Fruit fly (Drosophila melanogaster): ENCODE measurements around the gene CG3713.

CG3713 gene

DNA sequence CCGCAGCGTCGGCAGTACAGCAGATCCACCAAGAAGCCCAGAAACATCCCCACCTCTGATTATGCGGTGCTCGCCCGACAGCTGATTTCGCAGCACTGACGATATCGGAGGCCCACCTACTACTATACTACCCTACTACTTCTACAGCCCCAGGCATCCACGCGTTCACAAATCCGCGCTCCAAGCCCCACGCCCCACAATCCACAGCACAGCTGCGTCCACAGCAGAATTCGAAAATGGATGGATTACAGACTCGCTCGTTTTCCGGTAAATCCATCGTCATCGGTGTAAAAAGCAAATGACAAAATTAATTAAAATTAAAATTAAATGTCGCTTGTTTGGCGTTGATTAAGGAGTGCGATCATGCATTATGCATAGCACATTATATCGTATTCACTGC, at the start of gene CG3713:
Gene CG3713 (minus strand): TSS at position 101 of the 400 bp plus-strand sequence.
- TF ChIP-seq CG4496 (GFP tag; IDR thresholded peaks at IDR 0.05) (no peak), CG17806 (tag; optimal IDR thresholded peaks at IDR 0.05) (no peak), CG9948 (tag; optimal IDR thresholded peaks at IDR 0.05) (no peak), rn (GFP tag; IDR thresholded peaks at IDR 0.05) (no peak), CG13204 (GFP tag; optimal IDR thresholded peaks at IDR 0.05) (no peak), Pif1B (GFP tag; optimal IDR thresholded peaks at IDR 0.05) (no peak), fd96Ca (GFP tag; IDR thresholded peaks at IDR 0.05) (no peak), CG14655 (GFP tag; optimal IDR thresholded peaks at IDR 0.05) (no peak), Snoo (tag; optimal IDR thresholded peaks at IDR 0.05) (no peak), Pif1A (GFP tag; optimal IDR thresholded peaks at IDR 0.05) (no peak), CG34367 (tag; optimal IDR thresholded peaks at IDR 0.05) (no peak), Ets98B (GFP tag; IDR thresholded peaks at IDR 0.05) (no peak), CG8159 (tag; optimal IDR thresholded peaks at IDR 0.05) (no peak), gl (tag; optimal IDR thresholded peaks at IDR 0.05) (no peak), EcR (GFP tag; optimal IDR thresholded peaks at IDR 0.05) (no peak), CG15710 (tag; optimal IDR thresholded peaks at IDR 0.05) (no peak), CG10348 (GFP tag; IDR thresholded peaks at IDR 0.05) (no peak), CG32121 (GFP tag; IDR thresholded peaks at IDR 0.05) (no peak), CG12605 (GFP tag; IDR thresholded peaks at IDR 0.05) (no peak), CG8301 (tag; optimal IDR thresholded peaks at IDR 0.05) (no peak)

- TF ChIP-seq CG13204 (GFP tag; optimal IDR thresholded peaks at IDR 0.05) = no peak
- TF ChIP-seq CG32121 (GFP tag; IDR thresholded peaks at IDR 0.05) = no peak
- no peak for TF ChIP-seq EcR (GFP tag; optimal IDR thresholded peaks at IDR 0.05)
- TF ChIP-seq rn (GFP tag; IDR thresholded peaks at IDR 0.05) = no peak
- no peak for TF ChIP-seq Snoo (tag; optimal IDR thresholded peaks at IDR 0.05)
- TF ChIP-seq CG34367 (tag; optimal IDR thresholded peaks at IDR 0.05) = no peak
- TF ChIP-seq CG8301 (tag; optimal IDR thresholded peaks at IDR 0.05) = no peak
- TF ChIP-seq CG8159 (tag; optimal IDR thresholded peaks at IDR 0.05) = no peak
- no peak for TF ChIP-seq CG12605 (GFP tag; IDR thresholded peaks at IDR 0.05)
- TF ChIP-seq CG17806 (tag; optimal IDR thresholded peaks at IDR 0.05) = no peak
- TF ChIP-seq gl (tag; optimal IDR thresholded peaks at IDR 0.05) = no peak
- no peak for TF ChIP-seq CG10348 (GFP tag; IDR thresholded peaks at IDR 0.05)
- no peak for TF ChIP-seq CG14655 (GFP tag; optimal IDR thresholded peaks at IDR 0.05)
- TF ChIP-seq Ets98B (GFP tag; IDR thresholded peaks at IDR 0.05) = no peak
- TF ChIP-seq fd96Ca (GFP tag; IDR thresholded peaks at IDR 0.05) = no peak
- TF ChIP-seq Pif1A (GFP tag; optimal IDR thresholded peaks at IDR 0.05) = no peak
These were observed 47.2 kb upstream of the CG3713 start, which contains the start of gene CG11663 for dm6 chrX:894182-894581. Gene CG11663, plus strand, starts transcription at chrX:894482.

DNA sequence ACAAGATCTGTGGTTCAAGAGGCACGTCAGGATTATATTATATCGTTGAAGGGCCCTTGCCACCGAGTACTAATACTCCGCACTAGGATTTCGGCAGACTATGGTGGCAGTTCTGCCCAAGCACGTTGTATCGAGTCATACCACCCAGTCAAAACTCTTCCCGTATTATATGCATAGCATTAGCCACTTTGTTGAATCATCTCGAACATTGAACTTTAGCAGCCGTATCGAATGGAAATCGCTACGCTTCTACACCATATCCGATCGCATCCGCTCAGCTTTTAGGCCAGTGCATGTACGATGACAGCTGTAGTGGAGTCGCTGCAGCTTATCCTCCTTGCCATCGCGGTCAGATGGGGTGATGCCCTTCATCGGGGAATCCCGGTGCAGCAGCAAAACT, 28.5 kb upstream of the CG3713 start, which contains the start of gene CG11664:
Gene CG11664 (plus strand): TSS at position 301 of the 400 bp plus-strand sequence.
- TF ChIP-seq CG9948 (tag; optimal IDR thresholded peaks at IDR 0.05) (no peak), CG8301 (tag; optimal IDR thresholded peaks at IDR 0.05) (no peak), CG17806 (tag; optimal IDR thresholded peaks at IDR 0.05) (no peak), CG34367 (tag; optimal IDR thresholded peaks at IDR 0.05) (no peak), CG15710 (tag; optimal IDR thresholded peaks at IDR 0.05) (no peak), fd96Ca (GFP tag; IDR thresholded peaks at IDR 0.05) (no peak)

DNA sequence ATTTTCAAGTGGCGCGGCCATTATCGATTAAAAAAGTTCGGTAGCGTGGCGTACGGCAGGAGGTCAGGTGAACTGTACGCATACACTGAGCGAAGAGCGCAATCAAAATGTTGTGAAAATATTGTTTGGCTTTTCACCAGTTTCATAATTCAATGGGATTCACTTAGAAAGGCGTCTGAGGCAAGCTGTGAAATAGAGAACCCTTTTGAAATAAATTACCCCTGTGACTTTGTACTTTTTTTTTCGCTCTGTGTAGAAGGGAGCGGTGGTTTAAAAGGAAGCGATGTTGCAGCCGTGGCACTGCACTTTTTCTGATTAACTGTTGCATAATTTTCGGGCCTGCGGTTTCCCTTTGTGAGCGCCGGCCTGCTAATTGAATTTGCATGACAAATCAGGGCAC, 26.8 kb upstream of the CG3713 start:
- TF ChIP-seq CG13204 (GFP tag; optimal IDR thresholded peaks at IDR 0.05) (no peak), Ets98B (GFP tag; IDR thresholded peaks at IDR 0.05) (no peak), CG9948 (tag; optimal IDR thresholded peaks at IDR 0.05) (no peak), CG34367 (tag; optimal IDR thresholded peaks at IDR 0.05) (no peak), fd96Ca (GFP tag; IDR thresholded peaks at IDR 0.05) (no peak), CG8159 (tag; optimal IDR thresholded peaks at IDR 0.05) (peak; percentile 42), CG10348 (GFP tag; IDR thresholded peaks at IDR 0.05) (no peak), CG4496 (GFP tag; IDR thresholded peaks at IDR 0.05) (0 out of 3 replicates have a peak, but pooled peaks have one; percentile 22), CG17806 (tag; optimal IDR thresholded peaks at IDR 0.05) (no peak), CG15710 (tag; optimal IDR thresholded peaks at IDR 0.05) (peak; percentile 27), Pif1A (GFP tag; optimal IDR thresholded peaks at IDR 0.05) (peak; percentile 27), Snoo (tag; optimal IDR thresholded peaks at IDR 0.05) (no peak), CG14655 (GFP tag; optimal IDR thresholded peaks at IDR 0.05) (peak; percentile 15)

DNA sequence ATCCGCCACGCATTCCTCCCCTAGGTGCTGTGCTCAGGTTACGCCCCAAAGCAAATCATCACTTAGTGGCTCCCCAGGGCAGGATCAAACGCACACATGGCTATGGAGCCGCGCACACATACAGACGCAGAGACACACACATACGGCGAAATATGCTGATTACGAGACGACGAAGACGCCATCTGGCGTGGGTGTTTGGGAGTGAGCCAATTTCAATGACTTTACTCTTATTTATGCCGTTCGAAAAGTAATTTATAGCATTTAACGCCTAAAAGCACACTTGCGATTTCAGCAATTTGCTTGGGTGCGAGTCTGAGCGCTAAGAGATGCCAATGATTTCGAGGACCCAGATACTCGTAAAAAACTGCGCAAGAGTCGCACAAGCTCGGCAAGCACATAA, 21.5 kb upstream of the CG3713 start:
- TF ChIP-seq CG32121 (GFP tag; IDR thresholded peaks at IDR 0.05) (no peak), fd96Ca (GFP tag; IDR thresholded peaks at IDR 0.05) (no peak), gl (tag; optimal IDR thresholded peaks at IDR 0.05) (no peak), CG8159 (tag; optimal IDR thresholded peaks at IDR 0.05) (no peak), CG10348 (GFP tag; IDR thresholded peaks at IDR 0.05) (no peak), CG17806 (tag; optimal IDR thresholded peaks at IDR 0.05) (no peak)

DNA sequence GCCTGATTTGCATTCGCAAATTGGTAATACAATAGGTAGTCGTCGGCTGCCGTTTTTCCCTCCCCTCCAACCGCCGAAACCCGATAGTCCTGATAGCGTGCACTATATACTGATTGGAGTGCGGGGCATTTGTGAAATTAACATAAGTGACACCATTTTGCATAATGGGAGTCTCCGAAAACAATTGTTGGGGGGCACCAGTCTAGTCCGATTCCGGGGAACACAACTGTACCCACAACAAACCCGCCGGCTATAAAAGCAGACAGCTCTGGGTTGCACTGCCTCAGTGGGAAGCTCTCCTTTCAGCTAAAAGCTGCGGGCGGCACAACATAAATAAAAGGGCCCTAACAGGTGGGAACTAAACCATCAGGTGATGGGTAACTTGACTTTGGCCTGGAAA, 15.4 kb upstream of the CG3713 start, which contains the start of gene CG14634:
Gene CG14634 (plus strand): TSS at position 301 of the 400 bp plus-strand sequence.
- TF ChIP-seq CG9948 (tag; optimal IDR thresholded peaks at IDR 0.05) = no peak
- no peak for TF ChIP-seq CG32121 (GFP tag; IDR thresholded peaks at IDR 0.05)
- no peak for TF ChIP-seq CG17806 (tag; optimal IDR thresholded peaks at IDR 0.05)
- no peak for TF ChIP-seq D1 (tag; optimal IDR thresholded peaks at IDR 0.05)
- no peak for TF ChIP-seq rn (GFP tag; IDR thresholded peaks at IDR 0.05)
- no peak for TF ChIP-seq CG34367 (tag; optimal IDR thresholded peaks at IDR 0.05)
- TF ChIP-seq EcR (GFP tag; optimal IDR thresholded peaks at IDR 0.05) = no peak
- no peak for TF ChIP-seq CG14655 (GFP tag; optimal IDR thresholded peaks at IDR 0.05)
- no peak for TF ChIP-seq Ets98B (GFP tag; IDR thresholded peaks at IDR 0.05)
- no peak for TF ChIP-seq CG15710 (tag; optimal IDR thresholded peaks at IDR 0.05)
- TF ChIP-seq Pif1B (GFP tag; optimal IDR thresholded peaks at IDR 0.05) = no peak
- TF ChIP-seq fd96Ca (GFP tag; IDR thresholded peaks at IDR 0.05) = no peak
